Fruit fly (Drosophila melanogaster) whole organism, embryonic: ENCODE measurements around the gene synr.

Experiments used
- Abd-B ChIP-seq: fragments of 200-800 bp; sonication (Bioruptor generic); optimal IDR thresholded peaks from 2 replicates; lab custom pipeline; 2018; ENCODE audit warnings: missing biosample characterization, mild to moderate bottlenecking, missing genetic modification characterization, moderate library complexity
- Ada2b ChIP-seq: fragments of 200-800 bp; sonication (Bioruptor generic); IDR thresholded peaks from 2 replicates; pipeline ENCODE4 v1.3.6; 2022; ENCODE audit warnings: missing biosample characterization, missing genetic modification characterization
- BtbVII ChIP-seq: fragments of 200-800 bp; sonication (Bioruptor generic); optimal IDR thresholded peaks from 3 replicates; lab custom pipeline; 2017; ENCODE audit warnings: missing biosample characterization, mild to moderate bottlenecking, missing genetic modification characterization
- CG11695 ChIP-seq: fragments of 200-800 bp; sonication (Bioruptor generic); IDR thresholded peaks from 3 replicates; pipeline ENCODE4 v1.3.6; 2022; ENCODE audit warnings: missing biosample characterization, missing genetic modification characterization
- CG12155 ChIP-seq: fragments of 200-800 bp; sonication (Bioruptor generic); optimal IDR thresholded peaks from 3 replicates; lab custom pipeline; 2016; ENCODE audit warnings: missing biosample characterization, missing genetic modification characterization
- CG12219 ChIP-seq: fragments of 200-800 bp; sonication (Bioruptor generic); optimal IDR thresholded peaks from 3 replicates; lab custom pipeline; 2018; ENCODE audit warnings: missing biosample characterization, mild to moderate bottlenecking, missing genetic modification characterization
- CG14667 ChIP-seq: fragments of 200-800 bp; sonication (Bioruptor generic); IDR thresholded peaks from 2 replicates; pipeline ENCODE4 v1.3.6; 2022; ENCODE audit warnings: missing biosample characterization, missing genetic modification characterization
- CG14860 ChIP-seq: fragments of 200-800 bp; sonication (Bioruptor generic); IDR thresholded peaks from 3 replicates; pipeline ENCODE4 v1.3.6; 2022; ENCODE audit warnings: missing biosample characterization, missing genetic modification characterization; ENCODE audit not compliant: partially characterized antibody
- CG18011 ChIP-seq: fragments of 200-800 bp; sonication (Bioruptor generic); optimal IDR thresholded peaks from 2 replicates; lab custom pipeline; 2017; ENCODE audit warnings: missing biosample characterization, missing genetic modification characterization, mild to moderate bottlenecking, moderate library complexity, missing genotype
- CG18764 ChIP-seq: fragments of 200-800 bp; sonication (Bioruptor generic); optimal IDR thresholded peaks from 3 replicates; lab custom pipeline; 2016; ENCODE audit warnings: missing biosample characterization, missing genetic modification characterization
- CG3407 ChIP-seq: fragments of 200-800 bp; sonication (Bioruptor generic); optimal IDR thresholded peaks from 2 replicates; lab custom pipeline; 2018; ENCODE audit warnings: missing biosample characterization, mild to moderate bottlenecking, missing genetic modification characterization
- CG34422 ChIP-seq: fragments of 200-800 bp; sonication (Bioruptor generic); IDR thresholded peaks from 3 replicates; pipeline ENCODE4 v1.3.6; 2022; ENCODE audit warnings: missing biosample characterization, missing genetic modification characterization
- CG42726 ChIP-seq: fragments of 200-800 bp; sonication (Bioruptor generic); IDR thresholded peaks from 2 replicates; pipeline ENCODE4 v1.3.6; 2022; ENCODE audit warnings: missing biosample characterization, missing genetic modification characterization; ENCODE audit not compliant: partially characterized antibody
- CG43689 ChIP-seq: fragments of 200-800 bp; sonication (Bioruptor generic); IDR thresholded peaks from 2 replicates; pipeline ENCODE4 v1.3.6; 2022; ENCODE audit warnings: missing biosample characterization, missing genetic modification characterization
- CG4854 ChIP-seq: fragments of 200-800 bp; sonication (Bioruptor generic); optimal IDR thresholded peaks from 2 replicates; lab custom pipeline; 2016; ENCODE audit warnings: missing biosample characterization, missing genetic modification characterization, inconsistent platforms
- CG7963 ChIP-seq: fragments of 200-800 bp; sonication (Bioruptor generic); IDR thresholded peaks from 3 replicates; pipeline ENCODE4 v1.3.6; 2022; ENCODE audit warnings: missing biosample characterization, missing genetic modification characterization; ENCODE audit not compliant: partially characterized antibody
- CG8290 ChIP-seq, 3 experiments: fragments of 200-800 bp; sonication (Bioruptor generic); optimal IDR thresholded peaks; 2 replicates each; lab custom pipeline; 2016 to 2019; ENCODE audit warnings: missing biosample characterization in 3 of 3, missing genetic modification characterization in 3 of 3, mild to moderate bottlenecking in 2 of 3, moderate library complexity in 1 of 3
- CHES-1-like ChIP-seq: fragments of 200-800 bp; sonication (Bioruptor generic); optimal IDR thresholded peaks from 2 replicates; lab custom pipeline; 2016; ENCODE audit warnings: missing biosample characterization, missing genetic modification characterization
- Dad ChIP-seq: fragments of 200-800 bp; sonication (Bioruptor generic); optimal IDR thresholded peaks from 3 replicates; lab custom pipeline; 2016; ENCODE audit warnings: missing biosample characterization, missing genetic modification characterization
- Doc2 ChIP-seq: fragments of 200-800 bp; sonication (Bioruptor generic); IDR thresholded peaks from 2 replicates; pipeline ENCODE4 v1.3.6; 2022; ENCODE audit warnings: missing biosample characterization, missing genetic modification characterization
- Dp ChIP-seq: fragments of 200-800 bp; sonication (Bioruptor generic); optimal IDR thresholded peaks from 2 replicates; lab custom pipeline; 2018; ENCODE audit warnings: missing biosample characterization, mild to moderate bottlenecking, missing genetic modification characterization, moderate library complexity
- Drgx ChIP-seq: fragments of 200-800 bp; sonication (Bioruptor generic); IDR thresholded peaks from 2 replicates; pipeline ENCODE4 v1.3.6; 2022; ENCODE audit warnings: missing biosample characterization, missing genetic modification characterization
- Elba2 ChIP-seq: fragments of 200-800 bp; sonication (Bioruptor generic); optimal IDR thresholded peaks from 3 replicates; lab custom pipeline; 2016; ENCODE audit warnings: missing biosample characterization, missing genetic modification characterization
- HHEX ChIP-seq: fragments of 200-800 bp; sonication (Bioruptor generic); optimal IDR thresholded peaks from 3 replicates; lab custom pipeline; 2017; ENCODE audit warnings: missing biosample characterization, mild to moderate bottlenecking, missing genetic modification characterization, missing genetic modification reagents
- Hmx ChIP-seq: fragments of 200-800 bp; sonication (Bioruptor generic); optimal IDR thresholded peaks from 2 replicates; lab custom pipeline; 2016; ENCODE audit warnings: missing biosample characterization, missing genetic modification characterization
- Lim3 ChIP-seq: fragments of 200-800 bp; sonication (Bioruptor generic); IDR thresholded peaks from 2 replicates; pipeline ENCODE4 v1.3.6; 2022; ENCODE audit warnings: missing biosample characterization, missing genetic modification characterization
- Lpt ChIP-seq: fragments of >200 bp; optimal IDR thresholded peaks from 2 replicates; lab custom pipeline; 2018; ENCODE audit warnings: missing biosample characterization, missing genetic modification characterization
- NK7.1 ChIP-seq: fragments of 200-800 bp; sonication (Bioruptor generic); optimal IDR thresholded peaks from 3 replicates; lab custom pipeline; 2016; ENCODE audit warnings: missing biosample characterization, missing genetic modification characterization
- Nf-YB ChIP-seq: fragments of 200-800 bp; sonication (Bioruptor generic); optimal IDR thresholded peaks from 3 replicates; lab custom pipeline; 2019; ENCODE audit warnings: missing biosample characterization, mild to moderate bottlenecking, missing genetic modification characterization, moderate library complexity
- Nf-YC ChIP-seq: fragments of 200-800 bp; optimal IDR thresholded peaks from 3 replicates; lab custom pipeline; 2019; ENCODE audit warnings: missing biosample characterization, mild to moderate bottlenecking, missing genetic modification characterization, moderate library complexity
- Oaz ChIP-seq: fragments of 200-800 bp; sonication (Bioruptor generic); IDR thresholded peaks from 2 replicates; pipeline ENCODE4 v1.3.6; 2022; ENCODE audit warnings: missing biosample characterization, missing genetic modification characterization
- Scr ChIP-seq: fragments of 200-800 bp; sonication (Bioruptor generic); IDR thresholded peaks from 2 replicates; pipeline ENCODE4 v1.3.6; 2022; ENCODE audit warnings: missing biosample characterization, missing genetic modification characterization; ENCODE audit not compliant: partially characterized antibody
- TFAM ChIP-seq: fragments of 200-800 bp; sonication (Bioruptor generic); optimal IDR thresholded peaks from 2 replicates; lab custom pipeline; 2017; ENCODE audit warnings: missing biosample characterization, missing genetic modification characterization, inconsistent platforms
- ap ChIP-seq: fragments of 200-800 bp; sonication (Bioruptor generic); IDR thresholded peaks from 2 replicates; pipeline ENCODE4 v1.3.6; 2022; ENCODE audit warnings: missing biosample characterization, missing genetic modification characterization
- disco-r ChIP-seq: fragments of 200-800 bp; sonication (Bioruptor generic); optimal IDR thresholded peaks from 2 replicates; lab custom pipeline; 2016; ENCODE audit warnings: missing biosample characterization, missing genetic modification characterization
- dysf ChIP-seq: fragments of 200-800 bp; sonication (Bioruptor generic); IDR thresholded peaks from 3 replicates; pipeline ENCODE4 v1.3.6; 2022; ENCODE audit warnings: missing biosample characterization, missing genetic modification characterization
- exex ChIP-seq: fragments of 200-800 bp; sonication (Bioruptor generic); optimal IDR thresholded peaks from 4 replicates; lab custom pipeline; 2018; ENCODE audit warnings: missing biosample characterization, mild to moderate bottlenecking, missing genetic modification characterization, moderate library complexity
- fu2 ChIP-seq: fragments of 200-800 bp; sonication (Bioruptor generic); optimal IDR thresholded peaks from 2 replicates; lab custom pipeline; 2016; ENCODE audit warnings: missing biosample characterization, missing genetic modification characterization
- hkb ChIP-seq, 2 experiments: fragments of 200-800 bp in 1 of 2; fragments of >200 bp in 1 of 2; sonication (Bioruptor generic) in 1 of 2; IDR thresholded peaks in 1 of 2; optimal IDR thresholded peaks in 1 of 2; 2 replicates each; pipeline versions ENCODE4 v1.3.6 to Lab custom; 2017 to 2022; ENCODE audit warnings: missing biosample characterization in 1 of 2, missing genetic modification characterization in 1 of 2
- inv ChIP-seq: fragments of 200-800 bp; sonication (Bioruptor generic); IDR thresholded peaks from 2 replicates; pipeline ENCODE4 v1.3.6; 2022; ENCODE audit warnings: missing biosample characterization, missing genetic modification characterization; ENCODE audit not compliant: partially characterized antibody
- lab ChIP-seq: fragments of 200-800 bp; sonication (Bioruptor generic); optimal IDR thresholded peaks from 3 replicates; lab custom pipeline; 2017; ENCODE audit warnings: missing biosample characterization, missing genetic modification characterization, mild to moderate bottlenecking, moderate library complexity, missing genetic modification reagents
- mam ChIP-seq: fragments of 200-800 bp; sonication (Bioruptor generic); optimal IDR thresholded peaks from 3 replicates; lab custom pipeline; 2016; ENCODE audit warnings: missing biosample characterization, missing genetic modification characterization
- nmo ChIP-seq: fragments of 200-800 bp; sonication (Bioruptor generic); optimal IDR thresholded peaks from 2 replicates; lab custom pipeline; 2018; ENCODE audit warnings: missing biosample characterization, mild to moderate bottlenecking, missing genetic modification characterization, moderate library complexity
- psq ChIP-seq: fragments of 200-800 bp; sonication (Bioruptor generic); optimal IDR thresholded peaks from 2 replicates; lab custom pipeline; 2017; ENCODE audit warnings: missing biosample characterization, missing genetic modification characterization
- repo ChIP-seq: fragments of 200-800 bp; sonication (Bioruptor generic); optimal IDR thresholded peaks from 2 replicates; lab custom pipeline; 2016; ENCODE audit warnings: missing biosample characterization, missing genetic modification characterization
- unc-4 ChIP-seq: fragments of 200-800 bp; sonication (Bioruptor generic); IDR thresholded peaks from 2 replicates; pipeline ENCODE4 v1.3.6; 2022; ENCODE audit warnings: missing biosample characterization, missing genetic modification characterization; ENCODE audit not compliant: partially characterized antibody
- unpg ChIP-seq: fragments of 200-800 bp; sonication (Bioruptor generic); optimal IDR thresholded peaks from 3 replicates; lab custom pipeline; 2018; ENCODE audit warnings: missing biosample characterization, mild to moderate bottlenecking, missing genetic modification characterization, moderate library complexity

synr gene

dm6 chr2L:4945300-4945699 lies 2.8 kb downstream of the synr start, which contains the start of the genes mRpL24 and betaggt-I (continued):
- TF ChIP-seq TFAM (GFP tag; lab: Kevin White, UChicago): peak; percentile 53

- TF ChIP-seq Oaz (GFP tag; lab: Robert Waterston, UW) (no peak), dysf (no peak), HHEX (GFP tag; lab: Kevin White, UChicago) (no peak), repo (GFP tag; lab: Kevin White, UChicago) (no peak), CHES-1-like (GFP tag; lab: Kevin White, UChicago) (no peak), Nf-YC (tag; lab: Kevin White, UChicago) (peak; percentile 26), Elba2 (GFP tag; lab: Kevin White, UChicago) (no peak), CG12219 (GFP tag; lab: Kevin White, UChicago) (no peak), CG11695 (GFP tag; lab: Robert Waterston, UW) (no peak), hkb (optimal IDR thresholded peaks at IDR 0.05; lab: Kevin White, UChicago) (no peak), hkb (GFP tag; IDR thresholded peaks at IDR 0.05; lab: Robert Waterston, UW) (no peak), Drgx (GFP tag; lab: Robert Waterston, UW) (no peak), CG14860 (GFP tag; lab: Robert Waterston, UW) (peak; percentile 27; the same call in 1 of the 3 replicates), CG42726 (GFP tag; lab: Robert Waterston, UW) (peak; percentile 63), exex (peak; percentile 72), Lpt (no peak), Dad (GFP tag; lab: Kevin White, UChicago) (no peak), nmo (GFP tag; lab: Kevin White, UChicago) (peak; percentile 9), mam (GFP tag; lab: Kevin White, UChicago) (no peak), CG18011 (no peak), Dp (GFP tag; lab: Kevin White, UChicago) (peak; percentile 34), CG18764 (no peak), unc-4 (GFP tag; lab: Robert Waterston, UW) (no peak), CG43689 (GFP tag; lab: Robert Waterston, UW) (no peak), Hmx (GFP tag; lab: Kevin White, UChicago) (no peak), CG12155 (GFP tag; lab: Kevin White, UChicago) (no peak), ap (GFP tag; lab: Robert Waterston, UW) (no peak), inv (GFP tag; lab: Robert Waterston, UW) (0 out of 2 replicates have a peak, but pooled peaks have one; percentile 8), psq (GFP tag; lab: Kevin White, UChicago) (no peak), Abd-B (GFP tag; lab: Kevin White, UChicago) (peak; percentile 9), CG3407 (no peak), BtbVII (GFP tag; lab: Kevin White, UChicago) (no peak), lab (GFP tag; lab: Kevin White, UChicago) (no peak), disco-r (GFP tag; lab: Kevin White, UChicago) (no peak), CG4854 (GFP tag; lab: Kevin White, UChicago) (no peak), Scr (peak; percentile 24; the same call in 1 of the 2 replicates), NK7.1 (GFP tag; lab: Kevin White, UChicago) (no peak), Lim3 (GFP tag; lab: Robert Waterston, UW) (no peak), CG8290 (GFP tag; optimal IDR thresholded peaks at IDR 0.05; lab: Kevin White, UChicago) (no peak), CG8290 (tag; optimal IDR thresholded peaks at IDR 0.05; lab: Kevin White, UChicago) (no peak), fu2 (GFP tag; lab: Kevin White, UChicago) (no peak), CG7963 (peak; percentile 55; the same call in 1 of the 3 replicates), Nf-YB (GFP tag; lab: Kevin White, UChicago) (no peak), CG14667 (GFP tag; lab: Robert Waterston, UW) (no peak), Doc2 (GFP tag; lab: Robert Waterston, UW) (no peak), Ada2b (GFP tag; lab: Robert Waterston, UW) (no peak), CG34422 (peak; percentile 24; the same call in 1 of the 3 replicates), unpg (GFP tag; lab: Kevin White, UChicago) (no peak)
Observed at dm6 chr2L:4949453-4950045, 7.0 kb downstream of the synr start, which contains the start of gene jet. Gene jet, minus strand, starts transcription at chr2L:4949784.
